Worm (Caenorhabditis elegans) whole organism, L4/young adult: Measurements from ENCODE around the gene ncx-8.

ENCODE experiments used
- W03F9.2 ChIP-seq: fragments of 150-350 bp; optimal IDR thresholded peaks from 2 replicates; lab custom pipeline; 2014; ENCODE audit warnings: missing biosample characterization, missing genetic modification characterization
- dao-5 ChIP-seq: sonication (generic microtip); optimal IDR thresholded peaks from 2 replicates; lab custom pipeline; 2016; ENCODE audit warnings: missing genotype, missing genetic modification characterization, moderate library complexity, missing compliant biosample characterization
- him-1 ChIP-seq: sonication (generic microtip); optimal IDR thresholded peaks from 2 replicates; lab custom pipeline; 2016; ENCODE audit warnings: missing genotype, missing genetic modification reagents, missing genetic modification characterization, missing compliant biosample characterization

DNA sequence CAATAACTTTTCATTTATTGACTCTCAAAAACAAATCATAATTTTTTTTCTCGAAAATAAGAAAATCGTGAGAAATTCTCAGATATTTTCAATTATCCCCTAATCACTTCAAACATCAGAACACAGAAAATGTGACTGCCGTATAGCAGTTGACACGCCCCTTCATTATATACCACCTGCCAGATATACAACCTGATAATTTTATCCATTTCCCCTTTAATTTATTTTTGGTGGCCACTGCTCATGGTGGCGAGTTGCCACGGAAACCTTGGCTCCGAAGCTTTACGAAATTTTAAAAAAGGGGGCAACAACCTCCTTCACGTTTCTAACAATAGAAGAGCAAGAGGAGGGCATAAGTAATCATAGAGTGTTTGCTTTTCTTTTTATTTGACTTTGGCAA, 29.7 kb upstream of the ncx-8 start:
- no peak for TF ChIP-seq him-1 (tag; lab: Kevin White, UChicago)
- no peak for TF ChIP-seq dao-5
- TF ChIP-seq W03F9.2 (tag; lab: Kevin White, UChicago) = no peak
